Fruit fly (Drosophila melanogaster) whole organism, prepupa: Measurements from ENCODE around the gene Gr10a.

Source experiments
- Blimp-1 ChIP-seq: fragments of 200-800 bp; sonication (Bioruptor generic); optimal IDR thresholded peaks from 3 replicates; lab custom pipeline; 2017; ENCODE audit warnings: missing biosample characterization, missing genetic modification characterization, mild to moderate bottlenecking, moderate library complexity, missing genetic modification reagents
- CG10631 ChIP-seq: fragments of 200-800 bp; sonication (Bioruptor generic); optimal IDR thresholded peaks from 2 replicates; lab custom pipeline; 2016; ENCODE audit warnings: missing biosample characterization, missing genetic modification characterization
- CG11902 ChIP-seq: fragments of 200-800 bp; sonication (Bioruptor generic); optimal IDR thresholded peaks from 3 replicates; lab custom pipeline; 2016; ENCODE audit warnings: missing biosample characterization, missing genetic modification characterization
- CG15336 ChIP-seq: fragments of 200-800 bp; sonication (Bioruptor generic); IDR thresholded peaks from 2 replicates; pipeline ENCODE4 v1.3.6; 2022; ENCODE audit warnings: missing biosample characterization, missing genetic modification characterization
- CG1621 ChIP-seq: fragments of 200-800 bp; sonication (Bioruptor generic); optimal IDR thresholded peaks from 3 replicates; lab custom pipeline; 2018; ENCODE audit warnings: missing biosample characterization, mild to moderate bottlenecking, missing genetic modification characterization
- CG3032 ChIP-seq: fragments of 200-800 bp; optimal IDR thresholded peaks from 2 replicates; lab custom pipeline; 2019; ENCODE audit warnings: missing biosample characterization, mild to moderate bottlenecking, missing genetic modification characterization, moderate library complexity
- CG34406 ChIP-seq: fragments of 200-800 bp; sonication (Bioruptor generic); optimal IDR thresholded peaks from 3 replicates; lab custom pipeline; 2016; ENCODE audit warnings: missing biosample characterization, missing genetic modification characterization
- CG4318 ChIP-seq: fragments of 200-800 bp; sonication (Bioruptor generic); optimal IDR thresholded peaks from 3 replicates; lab custom pipeline; 2017; ENCODE audit warnings: missing biosample characterization, mild to moderate bottlenecking, missing genetic modification characterization
- CG6276 ChIP-seq: fragments of 200-800 bp; sonication (Bioruptor generic); optimal IDR thresholded peaks from 2 replicates; lab custom pipeline; 2017; ENCODE audit warnings: missing biosample characterization, mild to moderate bottlenecking, missing genetic modification characterization
- CG6808 ChIP-seq: fragments of 200-800 bp; sonication (Bioruptor generic); optimal IDR thresholded peaks from 3 replicates; lab custom pipeline; 2017; ENCODE audit warnings: missing biosample characterization, missing genetic modification characterization, mild to moderate bottlenecking, moderate library complexity, missing genetic modification reagents
- CG6854 ChIP-seq: fragments of 200-800 bp; sonication (Bioruptor generic); optimal IDR thresholded peaks from 2 replicates; lab custom pipeline; 2017; ENCODE audit warnings: missing biosample characterization, mild to moderate bottlenecking, missing genetic modification characterization
- CG7368 ChIP-seq: fragments of 200-800 bp; sonication (Bioruptor generic); optimal IDR thresholded peaks from 3 replicates; lab custom pipeline; 2016; ENCODE audit warnings: missing biosample characterization, missing genetic modification characterization
- CG8119 ChIP-seq: fragments of 200-800 bp; sonication (Bioruptor generic); IDR thresholded peaks from 3 replicates; pipeline ENCODE4 v1.3.6; 2022; ENCODE audit warnings: missing biosample characterization, missing genetic modification characterization
- CG8632 ChIP-seq: fragments of 200-800 bp; sonication (Bioruptor generic); optimal IDR thresholded peaks from 3 replicates; lab custom pipeline; 2016; ENCODE audit warnings: missing biosample characterization, missing genetic modification characterization
- Eip78C ChIP-seq: fragments of 200-800 bp; sonication (Bioruptor generic); peaks from one replicate; lab custom pipeline; 2016; ENCODE audit warnings: missing biosample characterization, missing genetic modification characterization
- Eip93F ChIP-seq: fragments of 200-800 bp; sonication (Bioruptor generic); optimal IDR thresholded peaks from 2 replicates; lab custom pipeline; 2016; ENCODE audit warnings: missing biosample characterization, mild to moderate bottlenecking, missing genetic modification characterization
- Ets96B ChIP-seq: fragments of 200-800 bp; optimal IDR thresholded peaks from 2 replicates; lab custom pipeline; 2019; ENCODE audit warnings: missing biosample characterization, mild to moderate bottlenecking, missing genetic modification characterization, moderate library complexity
- Hr38 ChIP-seq: sonication (Bioruptor generic); optimal IDR thresholded peaks from 2 replicates; lab custom pipeline; 2016; ENCODE audit warnings: missing biosample characterization, missing genetic modification characterization
- Hr39 ChIP-seq: fragments of 200-800 bp; sonication (Bioruptor generic); optimal IDR thresholded peaks from 2 replicates; lab custom pipeline; 2016; ENCODE audit warnings: missing biosample characterization, missing genetic modification characterization
- Hr4 ChIP-seq: fragments of 200-800 bp; sonication (Bioruptor generic); optimal IDR thresholded peaks from 3 replicates; lab custom pipeline; 2016; ENCODE audit warnings: missing biosample characterization, missing genetic modification characterization
- Met ChIP-seq: fragments of 200-800 bp; sonication (Bioruptor generic); optimal IDR thresholded peaks from 3 replicates; lab custom pipeline; 2016; ENCODE audit warnings: missing biosample characterization, missing genetic modification characterization
- OdsH ChIP-seq: fragments of 200-800 bp; sonication (Bioruptor generic); optimal IDR thresholded peaks from 3 replicates; lab custom pipeline; 2016; ENCODE audit warnings: missing biosample characterization, missing genetic modification characterization
- Smox ChIP-seq: fragments of 200-800 bp; sonication (Bioruptor generic); optimal IDR thresholded peaks from 3 replicates; lab custom pipeline; 2016; ENCODE audit warnings: missing biosample characterization, missing genetic modification characterization
- Sox102F ChIP-seq: fragments of 200-800 bp; sonication (Bioruptor generic); optimal IDR thresholded peaks from 2 replicates; lab custom pipeline; 2016; ENCODE audit warnings: missing biosample characterization, mild to moderate bottlenecking, missing genetic modification characterization
- Sox14 ChIP-seq: fragments of 200-800 bp; sonication (Bioruptor generic); optimal IDR thresholded peaks from 3 replicates; lab custom pipeline; 2016; ENCODE audit warnings: missing biosample characterization, missing genetic modification characterization
- Sox15 ChIP-seq: fragments of 200-800 bp; sonication (Bioruptor generic); optimal IDR thresholded peaks from 3 replicates; lab custom pipeline; 2016; ENCODE audit warnings: missing biosample characterization, missing genetic modification characterization
- acj6 ChIP-seq: fragments of 200-800 bp; sonication (Bioruptor generic); optimal IDR thresholded peaks from 3 replicates; lab custom pipeline; 2016; ENCODE audit warnings: missing biosample characterization, missing genetic modification characterization
- esn ChIP-seq: fragments of 200-800 bp; sonication (Bioruptor generic); optimal IDR thresholded peaks from 2 replicates; lab custom pipeline; 2016; ENCODE audit warnings: missing biosample characterization, mild to moderate bottlenecking, missing genetic modification characterization, moderate library complexity
- fkh ChIP-seq: fragments of 200-800 bp; sonication (Bioruptor generic); optimal IDR thresholded peaks from 3 replicates; lab custom pipeline; 2017; ENCODE audit warnings: missing biosample characterization, mild to moderate bottlenecking, missing genetic modification characterization, moderate library complexity
- lz ChIP-seq: fragments of 200-800 bp; sonication (Bioruptor generic); optimal IDR thresholded peaks from 3 replicates; lab custom pipeline; 2016; ENCODE audit warnings: missing biosample characterization, missing genetic modification characterization
- salr ChIP-seq, 2 experiments: fragments of 200-800 bp; sonication (Bioruptor generic); optimal IDR thresholded peaks; 3 replicates each; lab custom pipeline; 2016 to 2018; ENCODE audit warnings: missing biosample characterization in 2 of 2, missing genetic modification characterization in 2 of 2, mild to moderate bottlenecking in 1 of 2
- svp ChIP-seq: fragments of 200-800 bp; sonication (Bioruptor generic); peaks from one replicate; lab custom pipeline; 2016; ENCODE audit warnings: missing biosample characterization, missing genetic modification characterization

Gr10a gene

DNA sequence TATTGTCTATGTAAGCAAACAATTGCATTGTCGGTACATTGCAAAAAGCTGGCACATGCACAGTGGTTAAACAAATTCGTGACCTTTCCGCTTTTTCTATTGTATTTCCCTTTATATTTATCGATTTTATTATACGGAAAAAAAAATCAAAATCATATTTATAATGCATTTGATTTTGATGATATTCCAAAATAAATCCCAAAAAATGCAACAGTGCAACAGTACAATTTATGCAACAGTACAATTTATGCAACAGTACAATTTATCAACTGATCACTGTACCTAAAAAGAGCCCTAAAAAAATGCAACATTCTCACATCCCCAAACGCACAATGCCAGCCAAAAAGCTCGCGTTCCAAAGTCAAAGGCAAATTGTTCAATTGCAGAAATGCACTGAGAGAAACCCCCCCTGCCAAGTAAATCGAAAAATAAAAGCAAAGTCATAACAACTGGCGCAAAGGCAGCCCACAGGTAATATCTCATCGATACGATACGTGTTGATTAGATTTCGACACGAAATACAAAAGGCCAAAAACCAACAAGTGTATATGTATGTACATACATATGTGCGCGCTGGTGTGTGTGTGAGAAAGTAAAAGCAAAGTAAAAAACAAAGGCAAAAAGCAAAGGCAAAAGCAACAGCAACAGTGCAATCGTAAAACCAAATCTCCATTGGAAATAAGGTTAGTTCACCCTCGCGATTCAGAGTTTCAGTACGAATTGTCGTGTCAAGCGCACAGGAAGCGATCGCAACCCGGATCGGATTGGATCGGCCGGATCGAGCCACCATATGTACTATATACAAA is 24.8 kb upstream of the Gr10a start, which contains the start of gene Sk1 (continued):
- TF ChIP-seq Blimp-1 (GFP tag; lab: Kevin White, UChicago) = peak; percentile 5
- 0 out of 3 replicates have a peak, but pooled peaks have one; percentile 27 for TF ChIP-seq CG8119
- peak; percentile 40 for TF ChIP-seq lz
- peak; percentile 74 for TF ChIP-seq svp (GFP tag; lab: Kevin White, UChicago)
- TF ChIP-seq CG34406 (GFP tag; lab: Kevin White, UChicago) = peak; percentile 37
- no peak for TF ChIP-seq CG1621 (tag; lab: Kevin White, UChicago)
- TF ChIP-seq CG6808 (GFP tag; lab: Kevin White, UChicago) = no peak
- TF ChIP-seq CG10631 = no peak
- TF ChIP-seq Hr39 (GFP tag; lab: Kevin White, UChicago) = peak; percentile 28
- TF ChIP-seq Hr38 (GFP tag; lab: Kevin White, UChicago) = no peak
- TF ChIP-seq esn (GFP tag; lab: Kevin White, UChicago) = peak; percentile 33
- no peak for TF ChIP-seq Sox15 (GFP tag; lab: Kevin White, UChicago)
- TF ChIP-seq CG3032 (tag; lab: Kevin White, UChicago) = no peak
- no peak for TF ChIP-seq CG11902 (GFP tag; lab: Kevin White, UChicago)
- TF ChIP-seq CG6854 = no peak
- TF ChIP-seq Ets96B (tag; lab: Kevin White, UChicago) = no peak
- TF ChIP-seq CG7368 (GFP tag; lab: Kevin White, UChicago) = no peak
- no peak for TF ChIP-seq salr (GFP tag; optimal IDR thresholded peaks at IDR 0.05; lab: Kevin White, UChicago)
- peak; percentile 46 for TF ChIP-seq Eip78C
- peak; percentile 14 for TF ChIP-seq OdsH (GFP tag; lab: Kevin White, UChicago)
- TF ChIP-seq Sox14 (GFP tag; lab: Kevin White, UChicago) = no peak
- no peak for TF ChIP-seq CG6276 (GFP tag; lab: Kevin White, UChicago)
- no peak for TF ChIP-seq CG4318

DNA sequence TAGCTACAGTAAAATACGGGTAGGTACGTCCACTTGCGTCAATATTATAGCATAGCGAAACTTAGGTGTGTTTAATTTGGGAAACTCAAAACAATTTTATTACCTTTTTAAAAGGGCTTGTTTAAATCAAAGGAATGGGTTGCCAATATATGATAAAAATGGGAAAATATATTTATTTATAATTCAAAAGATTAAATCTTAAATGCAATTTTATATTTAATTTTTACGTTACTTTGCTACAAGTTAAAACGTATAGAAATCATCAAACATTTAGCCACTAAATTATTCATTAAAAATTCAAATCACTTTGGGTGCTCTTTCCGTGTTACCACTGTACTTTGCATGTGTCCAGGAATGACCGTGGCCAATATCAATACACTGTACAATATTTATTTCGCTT is 23.7 kb upstream of the Gr10a start:
- TF ChIP-seq CG15336 (GFP tag; lab: Robert Waterston, UW) (0 out of 2 replicates have a peak, but pooled peaks have one; percentile 15), svp (GFP tag; lab: Kevin White, UChicago) (peak; percentile 50), Smox (GFP tag; lab: Kevin White, UChicago) (peak; percentile 9), Hr4 (GFP tag; lab: Kevin White, UChicago) (no peak), esn (GFP tag; lab: Kevin White, UChicago) (peak; percentile 29), acj6 (GFP tag; lab: Kevin White, UChicago) (peak; percentile 5), Sox102F (GFP tag; lab: Kevin White, UChicago) (no peak), CG6808 (GFP tag; lab: Kevin White, UChicago) (no peak), Eip93F (GFP tag; lab: Kevin White, UChicago) (no peak), Eip78C (peak; percentile 71), CG8632 (peak; percentile 44), lz (no peak), Met (GFP tag; lab: Kevin White, UChicago) (peak; percentile 33), Blimp-1 (GFP tag; lab: Kevin White, UChicago) (no peak)

DNA sequence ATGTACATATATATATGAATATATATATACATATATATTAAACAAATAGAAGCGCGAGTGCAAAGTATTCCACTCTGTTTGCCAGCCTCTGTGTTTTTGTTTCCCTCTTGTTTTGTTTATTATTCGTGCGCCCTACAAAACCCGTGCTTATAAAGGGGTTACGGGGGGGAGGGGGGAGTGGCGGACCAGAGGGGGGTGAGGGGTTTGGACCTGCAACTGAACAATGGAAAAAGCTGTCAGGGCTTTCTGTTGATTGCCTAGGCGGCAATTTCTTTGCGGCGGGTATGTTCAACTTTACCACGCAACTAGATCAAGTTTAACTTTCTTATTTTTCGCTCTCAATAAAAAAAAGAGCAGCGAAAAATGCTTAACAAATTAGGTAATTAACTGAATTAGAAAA is 22.0 kb upstream of the Gr10a start:
- TF ChIP-seq Hr4 (GFP tag; lab: Kevin White, UChicago) = no peak
- TF ChIP-seq fkh = peak; percentile 85
- TF ChIP-seq, all 60 proteins: peak for 1

DNA sequence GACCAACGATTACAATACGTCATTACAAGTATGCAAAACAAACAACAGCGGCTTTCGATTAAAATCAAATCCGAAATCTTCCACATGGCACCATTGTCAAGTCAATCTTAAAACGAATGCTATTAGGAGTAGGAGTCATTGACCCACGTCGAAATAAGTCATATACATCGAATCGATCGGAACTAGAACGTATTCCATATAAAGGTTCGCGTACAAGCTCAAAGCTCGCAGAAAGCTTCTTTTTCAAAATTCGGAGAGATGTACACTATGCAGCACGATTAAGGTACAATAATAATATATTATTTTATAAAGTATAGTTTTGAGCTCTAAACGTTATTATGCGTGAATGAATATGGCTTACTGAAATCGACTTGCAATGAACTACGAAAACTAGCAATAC is 16.7 kb upstream of the Gr10a start:
- TF ChIP-seq Smox (GFP tag; lab: Kevin White, UChicago) = no peak
- no peak for TF ChIP-seq CG15336 (GFP tag; lab: Robert Waterston, UW)
- TF ChIP-seq Eip93F (GFP tag; lab: Kevin White, UChicago) = peak; percentile 5
- TF ChIP-seq CG6854 = no peak
- TF ChIP-seq salr (GFP tag; optimal IDR thresholded peaks at IDR 0.05; lab: Kevin White, UChicago) = no peak
